Worm (Caenorhabditis elegans) whole organism, young adult: Measurements from ENCODE around the gene rhy-1.

ENCODE experiments used
- B0019.2 ChIP-seq: fragments of 200-800 bp; sonication (Bioruptor generic); conservative IDR thresholded peaks from 2 replicates; pipeline ENCODE4 v1.3.6; 2022; ENCODE audit warnings: missing genetic modification reagents, missing genetic modification characterization, missing compliant biosample characterization
- B0035.1 ChIP-seq: sonication (generic microtip); optimal IDR thresholded peaks from 2 replicates; lab custom pipeline; 2016; ENCODE audit warnings: missing genetic modification characterization, mild to moderate bottlenecking, missing compliant biosample characterization, missing genotype, missing genetic modification reagents
- B0261.1 ChIP-seq: sonication (generic microtip); optimal IDR thresholded peaks from 2 replicates; lab custom pipeline; 2016; ENCODE audit warnings: mild to moderate bottlenecking, missing genetic modification characterization, moderate library complexity, missing compliant biosample characterization
- D2030.7 ChIP-seq: fragments of 200-800 bp; sonication (Bioruptor generic); IDR thresholded peaks from 2 replicates; pipeline ENCODE4 v1.3.6; 2022; ENCODE audit warnings: missing genetic modification reagents, missing genetic modification characterization, missing compliant biosample characterization
- F23B12.7 ChIP-seq: sonication (generic microtip); optimal IDR thresholded peaks from 2 replicates; lab custom pipeline; 2017; ENCODE audit warnings: missing genetic modification characterization, mild to moderate bottlenecking, missing compliant biosample characterization, antibody characterized with exemption, moderate library complexity; ENCODE audit not compliant: insufficient read depth
- F57A8.1 ChIP-seq: fragments of 200-800 bp; sonication (Bioruptor generic); optimal IDR thresholded peaks from 2 replicates; lab custom pipeline; 2018; ENCODE audit warnings: mild to moderate bottlenecking, missing genetic modification characterization, moderate library complexity, missing compliant biosample characterization
- K11D2.4 ChIP-seq: fragments of 200-800 bp; sonication (Bioruptor generic); IDR thresholded peaks from 2 replicates; pipeline ENCODE4 v1.3.6; 2022; ENCODE audit warnings: missing genetic modification reagents, missing genetic modification characterization, missing compliant biosample characterization
- Y56A3A.18 ChIP-seq: fragments of 200-800 bp; sonication (Bioruptor generic); IDR thresholded peaks from 2 replicates; pipeline ENCODE4 v1.3.6; 2022; ENCODE audit warnings: missing genetic modification reagents, missing genetic modification characterization, missing compliant biosample characterization
- Y67H2A.10 ChIP-seq: fragments of 200-800 bp; sonication (Bioruptor generic); conservative IDR thresholded peaks from 2 replicates; pipeline ENCODE4 v1.3.6; 2022; ENCODE audit warnings: missing genetic modification reagents, missing genetic modification characterization, missing compliant biosample characterization
- Y79H2A.3 ChIP-seq: fragments of 200-800 bp; sonication (Bioruptor generic); conservative IDR thresholded peaks from 2 replicates; pipeline ENCODE4 v1.3.6; 2022; ENCODE audit warnings: missing genetic modification reagents, missing genetic modification characterization, missing compliant biosample characterization
- aptf-2 ChIP-seq: fragments of 200-800 bp; sonication (Bioruptor generic); conservative IDR thresholded peaks from 2 replicates; pipeline ENCODE4 v1.3.6; 2022; ENCODE audit warnings: missing genetic modification reagents, missing genetic modification characterization, missing compliant biosample characterization
- aptf-3 ChIP-seq: fragments of 200-800 bp; sonication (Bioruptor generic); IDR thresholded peaks from 2 replicates; pipeline ENCODE4 v1.3.6; 2022; ENCODE audit warnings: missing genetic modification characterization, missing compliant biosample characterization
- attf-5 ChIP-seq: fragments of 200-800 bp; sonication (Bioruptor generic); optimal IDR thresholded peaks from 2 replicates; lab custom pipeline; 2018; ENCODE audit warnings: mild to moderate bottlenecking, missing genetic modification characterization, missing compliant biosample characterization
- bed-1 ChIP-seq: fragments of 200-800 bp; sonication (Bioruptor generic); IDR thresholded peaks from 2 replicates; pipeline ENCODE4 v1.3.6; 2022; ENCODE audit warnings: missing genetic modification reagents, missing genetic modification characterization, missing compliant biosample characterization
- bed-2 ChIP-seq: fragments of 200-800 bp; sonication (Bioruptor generic); IDR thresholded peaks from 2 replicates; pipeline ENCODE4 v1.3.6; 2022; ENCODE audit warnings: missing genetic modification reagents, missing genetic modification characterization, missing compliant biosample characterization
- ceh-40 ChIP-seq: fragments of 200-800 bp; sonication (Bioruptor generic); IDR thresholded peaks from 2 replicates; pipeline ENCODE4 v1.3.6; 2022; ENCODE audit warnings: missing genetic modification characterization, missing compliant biosample characterization
- ceh-58 ChIP-seq: fragments of 200-800 bp; sonication (Bioruptor generic); IDR thresholded peaks from 2 replicates; pipeline ENCODE4 v1.3.6; 2022; ENCODE audit warnings: missing genetic modification characterization, missing compliant biosample characterization
- chd-7 ChIP-seq: sonication (generic microtip); optimal IDR thresholded peaks from 2 replicates; lab custom pipeline; 2016; ENCODE audit warnings: mild to moderate bottlenecking, missing genetic modification characterization, moderate library complexity, missing compliant biosample characterization
- dpff-1 ChIP-seq: sonication (generic microtip); optimal IDR thresholded peaks from 2 replicates; lab custom pipeline; 2017; ENCODE audit warnings: mild to moderate bottlenecking, missing genetic modification characterization, missing compliant biosample characterization
- dpl-1 ChIP-seq: fragments of 150-350 bp; optimal IDR thresholded peaks from 2 replicates; lab custom pipeline; 2014; ENCODE audit warnings: missing biosample characterization, missing genetic modification reagents, missing genetic modification characterization
- egrh-3 ChIP-seq: fragments of 200-800 bp; sonication (Bioruptor generic); IDR thresholded peaks from 2 replicates; pipeline ENCODE4 v1.3.6; 2022; ENCODE audit warnings: missing genetic modification reagents, missing genetic modification characterization, missing compliant biosample characterization
- hlh-26 ChIP-seq: fragments of 200-800 bp; sonication (Bioruptor generic); conservative IDR thresholded peaks from 2 replicates; pipeline ENCODE4 v1.3.6; 2022; ENCODE audit warnings: missing genetic modification reagents, missing genetic modification characterization, missing compliant biosample characterization
- hmg-1.2 ChIP-seq: fragments of 200-800 bp; sonication (Bioruptor generic); IDR thresholded peaks from 2 replicates; pipeline ENCODE4 v1.3.6; 2022; ENCODE audit warnings: missing genetic modification reagents, missing genetic modification characterization, missing compliant biosample characterization
- hmg-20 ChIP-seq: fragments of 200-800 bp; sonication (Bioruptor generic); IDR thresholded peaks from 2 replicates; pipeline ENCODE4 v1.3.6; 2022; ENCODE audit warnings: missing genetic modification reagents, missing genetic modification characterization, missing compliant biosample characterization
- hrde-1 ChIP-seq: sonication (generic microtip); optimal IDR thresholded peaks from 2 replicates; lab custom pipeline; 2016; ENCODE audit warnings: missing genetic modification characterization, mild to moderate bottlenecking, missing compliant biosample characterization, moderate library complexity, missing genotype, missing genetic modification reagents, borderline replicate concordance
- lag-1 ChIP-seq: fragments of 200-800 bp; sonication (Bioruptor generic); IDR thresholded peaks from 2 replicates; pipeline ENCODE4 v1.3.6; 2022; ENCODE audit warnings: missing genetic modification reagents, missing genetic modification characterization, missing compliant biosample characterization
- let-526 ChIP-seq: fragments of 200-800 bp; sonication (Bioruptor generic); IDR thresholded peaks from 2 replicates; pipeline ENCODE4 v1.3.6; 2022; ENCODE audit warnings: missing genetic modification reagents, missing genetic modification characterization, missing compliant biosample characterization
- let-607 ChIP-seq, 2 experiments: fragments of 200-800 bp in 1 of 2; sonication (Bioruptor generic) in 1 of 2; sonication (generic microtip) in 1 of 2; optimal IDR thresholded peaks; 2 replicates each; lab custom pipeline; 2016 to 2018; ENCODE audit warnings: mild to moderate bottlenecking in 2 of 2, missing compliant biosample characterization in 2 of 2, missing genetic modification characterization in 2 of 2, moderate library complexity in 2 of 2, missing genotype in 1 of 2
- lin-26 ChIP-seq: fragments of 200-800 bp; sonication (Bioruptor generic); IDR thresholded peaks from 2 replicates; pipeline ENCODE4 v1.3.6; 2022; ENCODE audit warnings: missing genetic modification reagents, missing genetic modification characterization, missing compliant biosample characterization
- lin-35 ChIP-seq, 3 experiments: fragments of 150-350 bp in 2 of 3; sonication (generic microtip) in 1 of 3; optimal IDR thresholded peaks; 2 replicates each; lab custom pipeline; 2014 to 2018; ENCODE audit warnings: missing biosample characterization in 3 of 3, missing genetic modification characterization in 3 of 3, missing genetic modification reagents in 3 of 3
- lin-40 ChIP-seq: sonication (generic microtip); optimal IDR thresholded peaks from 2 replicates; lab custom pipeline; 2016; ENCODE audit warnings: missing genetic modification characterization, mild to moderate bottlenecking, missing compliant biosample characterization, missing genotype, missing genetic modification reagents
- madf-10 ChIP-seq: sonication (generic microtip); optimal IDR thresholded peaks from 2 replicates; lab custom pipeline; 2016; ENCODE audit warnings: mild to moderate bottlenecking, missing genetic modification characterization, missing compliant biosample characterization
- madf-3 ChIP-seq: fragments of 200-800 bp; sonication (Bioruptor generic); IDR thresholded peaks from 2 replicates; pipeline ENCODE4 v1.3.6; 2022; ENCODE audit warnings: missing genetic modification reagents, missing genetic modification characterization, missing compliant biosample characterization
- madf-6 ChIP-seq: fragments of 200-800 bp; sonication (Bioruptor generic); IDR thresholded peaks from 2 replicates; pipeline ENCODE4 v1.3.6; 2022; ENCODE audit warnings: missing genetic modification reagents, missing genetic modification characterization, missing compliant biosample characterization
- madf-8 ChIP-seq: fragments of 200-800 bp; sonication (Bioruptor generic); conservative IDR thresholded peaks from 2 replicates; pipeline ENCODE4 v1.3.6; 2022; ENCODE audit warnings: missing genetic modification reagents, missing genetic modification characterization, missing compliant biosample characterization
- mcd-1 ChIP-seq: fragments of 200-800 bp; sonication (Bioruptor generic); IDR thresholded peaks from 2 replicates; pipeline ENCODE4 v1.3.6; 2022; ENCODE audit warnings: missing genetic modification reagents, missing genetic modification characterization, missing compliant biosample characterization
- mxl-1 ChIP-seq: sonication (generic microtip); optimal IDR thresholded peaks from 2 replicates; lab custom pipeline; 2016; ENCODE audit warnings: missing genetic modification characterization, missing compliant biosample characterization
- nfya-1 ChIP-seq: sonication (generic microtip); optimal IDR thresholded peaks from 2 replicates; lab custom pipeline; 2017; ENCODE audit warnings: antibody characterized with exemption, missing compliant biosample characterization, missing genetic modification characterization, borderline replicate concordance; ENCODE audit not compliant: insufficient read depth
- nhr-90 ChIP-seq: sonication (generic microtip); optimal IDR thresholded peaks from 2 replicates; lab custom pipeline; 2016; ENCODE audit warnings: missing genotype, mild to moderate bottlenecking, missing genetic modification characterization, missing compliant biosample characterization
- rcor-1 ChIP-seq: fragments of 200-800 bp; sonication (Bioruptor generic); IDR thresholded peaks from 2 replicates; pipeline ENCODE4 v1.3.6; 2022; ENCODE audit warnings: missing genetic modification reagents, missing genetic modification characterization, missing compliant biosample characterization
- rpc-1 ChIP-seq, 2 experiments: fragments of 150-350 bp in 1 of 2; sonication (generic microtip) in 1 of 2; optimal IDR thresholded peaks; 2 replicates each; lab custom pipeline; 2014 to 2018; ENCODE audit warnings: missing biosample characterization in 1 of 2, missing genetic modification characterization in 1 of 2, missing genetic modification reagents in 1 of 2, missing genotype in 1 of 2
- tbx-9 ChIP-seq: sonication (generic microtip); optimal IDR thresholded peaks from 2 replicates; lab custom pipeline; 2016; ENCODE audit warnings: borderline replicate concordance, missing genetic modification characterization, inconsistent platforms, missing compliant biosample characterization
- unc-130 ChIP-seq: sonication (generic microtip); optimal IDR thresholded peaks from 2 replicates; lab custom pipeline; 2016; ENCODE audit warnings: missing genetic modification reagents, missing genetic modification characterization, missing compliant biosample characterization
- xnd-1 ChIP-seq: sonication (generic microtip); optimal IDR thresholded peaks from 2 replicates; lab custom pipeline; 2016; ENCODE audit warnings: missing genotype, missing genetic modification reagents, missing genetic modification characterization, missing compliant biosample characterization
- zim-3 ChIP-seq: sonication (generic microtip); optimal IDR thresholded peaks from 2 replicates; lab custom pipeline; 2017; ENCODE audit warnings: mild to moderate bottlenecking, missing genetic modification characterization, moderate library complexity, missing compliant biosample characterization
- ztf-22 ChIP-seq: fragments of 200-800 bp; sonication (Bioruptor generic); optimal IDR thresholded peaks from 2 replicates; lab custom pipeline; 2018; ENCODE audit warnings: mild to moderate bottlenecking, missing genetic modification characterization, moderate library complexity, missing compliant biosample characterization
- ztf-25 ChIP-seq: fragments of 200-800 bp; sonication (Bioruptor generic); IDR thresholded peaks from 2 replicates; pipeline ENCODE4 v1.3.6; 2022; ENCODE audit warnings: missing genetic modification reagents, missing genetic modification characterization, missing compliant biosample characterization
- ztf-26 ChIP-seq: sonication (generic microtip); optimal IDR thresholded peaks from 2 replicates; lab custom pipeline; 2017; ENCODE audit warnings: missing genetic modification characterization, missing compliant biosample characterization

Gene rhy-1

ce11 chrII:9211684-9212083, 50.5 kb downstream of the rhy-1 start (continued):
- TF ChIP-seq tbx-9 (tag; lab: Kevin White, UChicago) (no peak), xnd-1 (peak; percentile 49), nhr-90 (tag; lab: Kevin White, UChicago) (peak; percentile 65), bed-1 (GFP tag; lab: Robert Waterston, UW) (no peak), madf-6 (GFP tag; lab: Robert Waterston, UW) (peak; percentile 86), chd-7 (tag; lab: Kevin White, UChicago) (no peak), nfya-1 (tag; lab: Kevin White, UChicago) (no peak), ceh-40 (no peak), rpc-1 (optimal IDR thresholded peaks at IDR 0.05; lab: Kevin White, UChicago) (peak; percentile 65), rpc-1 (tag; optimal IDR thresholded peaks at IDR 0.05; lab: Kevin White, UChicago) (peak; percentile 81), bed-2 (GFP tag; lab: Robert Waterston, UW) (no peak), madf-3 (GFP tag; lab: Robert Waterston, UW) (no peak), zim-3 (tag; lab: Kevin White, UChicago) (no peak), ztf-25 (GFP tag; lab: Robert Waterston, UW) (0 out of 2 replicates have a peak, but pooled peaks have one; percentile 43), egrh-3 (GFP tag; lab: Robert Waterston, UW) (no peak), lin-40 (tag; lab: Kevin White, UChicago) (no peak), rcor-1 (GFP tag; lab: Robert Waterston, UW) (peak; percentile 59; the same call in 1 of the 2 replicates), D2030.7 (GFP tag; lab: Robert Waterston, UW) (peak; percentile 79), F23B12.7 (tag; lab: Kevin White, UChicago) (peak; percentile 67), Y56A3A.18 (GFP tag; lab: Robert Waterston, UW) (0 out of 2 replicates have a peak, but pooled peaks have one; percentile 47), ztf-26 (tag; lab: Kevin White, UChicago) (no peak), B0035.1 (tag; lab: Kevin White, UChicago) (no peak), B0261.1 (peak; percentile 82), K11D2.4 (GFP tag; lab: Robert Waterston, UW) (no peak), B0019.2 (GFP tag; lab: Robert Waterston, UW) (no peak), aptf-3 (GFP tag; lab: Robert Waterston, UW) (no peak), hrde-1 (tag; lab: Kevin White, UChicago) (peak; percentile 19), Y67H2A.10 (GFP tag; lab: Robert Waterston, UW) (no peak), ztf-22 (GFP tag; lab: Kevin White, UChicago) (no peak), attf-5 (GFP tag; lab: Kevin White, UChicago) (no peak), lin-26 (peak; percentile 71; the same call in 1 of the 2 replicates), madf-8 (GFP tag; lab: Robert Waterston, UW) (no peak; the same call in 1 of the 2 replicates), aptf-2 (no peak), lin-35 (GFP tag; optimal IDR thresholded peaks at IDR 0.05; lab: Kevin White, UChicago) (no peak), dpff-1 (tag; lab: Kevin White, UChicago) (no peak), hmg-20 (peak; percentile 68; the same call in 1 of the 2 replicates), mcd-1 (peak; percentile 66), lag-1 (GFP tag; lab: Robert Waterston, UW) (no peak), ceh-58 (no peak), unc-130 (GFP tag; lab: Kevin White, UChicago) (no peak), dpl-1 (GFP tag; lab: Kevin White, UChicago) (no peak), let-607 (tag; optimal IDR thresholded peaks at IDR 0.05; lab: Kevin White, UChicago) (peak in 1 of 2 experiments; percentile 31), hlh-26 (GFP tag; lab: Robert Waterston, UW) (no peak), Y79H2A.3 (GFP tag; lab: Robert Waterston, UW) (no peak), let-526 (GFP tag; lab: Robert Waterston, UW) (no peak), F57A8.1 (GFP tag; lab: Kevin White, UChicago) (no peak), madf-10 (tag; lab: Kevin White, UChicago) (peak; percentile 26), hmg-1.2 (GFP tag; lab: Robert Waterston, UW) (peak; percentile 67), mxl-1 (tag; lab: Kevin White, UChicago) (peak; percentile 16)
